Worm (Caenorhabditis elegans) whole organism, L4 larva: Measurements from ENCODE around the gene fbxa-81.

ENCODE experiments used
- nhr-11 ChIP-seq: fragments of 150-350 bp; optimal IDR thresholded peaks from 2 replicates; lab custom pipeline; 2014; ENCODE audit warnings: missing biosample characterization, missing genetic modification characterization
- nhr-76 ChIP-seq: fragments of 150-350 bp; optimal IDR thresholded peaks from 2 replicates; lab custom pipeline; 2014; ENCODE audit warnings: missing biosample characterization, missing genetic modification characterization

DNA sequence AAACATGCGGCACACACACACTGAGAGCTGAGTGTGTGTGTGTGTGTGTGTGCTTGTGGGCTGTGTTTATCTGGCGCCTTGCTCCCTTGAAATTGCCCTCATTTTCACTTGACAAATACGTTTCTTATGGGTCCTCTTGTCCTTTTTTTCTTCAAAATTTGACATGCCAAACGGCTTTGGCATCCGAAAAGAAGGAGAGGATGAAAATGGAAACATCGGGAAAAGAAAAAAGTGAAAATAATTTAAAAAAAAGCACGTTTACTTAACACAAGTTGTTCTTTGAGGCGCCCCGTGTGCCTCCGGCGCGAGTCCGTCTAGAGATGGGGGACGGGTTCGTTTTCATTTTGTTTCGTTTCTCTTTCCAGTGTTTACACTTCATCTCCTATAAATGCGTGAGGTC lies 46.8 kb downstream of the fbxa-81 start:
- TF ChIP-seq nhr-76 (no peak), nhr-11 (tag; lab: Kevin White, UChicago) (no peak)
